Fruit fly (Drosophila melanogaster) whole organism, prepupa: ENCODE data around the gene Rint1.

Experiments used
- Blimp-1 ChIP-seq: fragments of 200-800 bp; sonication (Bioruptor generic); optimal IDR thresholded peaks from 3 replicates; lab custom pipeline; 2017; ENCODE audit warnings: missing biosample characterization, missing genetic modification characterization, mild to moderate bottlenecking, moderate library complexity, missing genetic modification reagents
- CG10631 ChIP-seq: fragments of 200-800 bp; sonication (Bioruptor generic); optimal IDR thresholded peaks from 2 replicates; lab custom pipeline; 2016; ENCODE audit warnings: missing biosample characterization, missing genetic modification characterization
- CG10669 ChIP-seq: fragments of 200-800 bp; sonication (Bioruptor generic); optimal IDR thresholded peaks from 3 replicates; lab custom pipeline; 2018; ENCODE audit warnings: missing biosample characterization, mild to moderate bottlenecking, missing genetic modification characterization, moderate library complexity
- CG11294 ChIP-seq: fragments of 200-800 bp; sonication (Bioruptor generic); IDR thresholded peaks from 2 replicates; pipeline ENCODE4 v1.3.6; 2022; ENCODE audit warnings: missing biosample characterization, missing genetic modification characterization
- CG11762 ChIP-seq: fragments of 200-800 bp; sonication (Bioruptor generic); optimal IDR thresholded peaks from 3 replicates; lab custom pipeline; 2016; ENCODE audit warnings: missing biosample characterization, missing genetic modification characterization; ENCODE audit not compliant: insufficient read depth
- CG11902 ChIP-seq: fragments of 200-800 bp; sonication (Bioruptor generic); optimal IDR thresholded peaks from 3 replicates; lab custom pipeline; 2016; ENCODE audit warnings: missing biosample characterization, missing genetic modification characterization
- CG15336 ChIP-seq: fragments of 200-800 bp; sonication (Bioruptor generic); IDR thresholded peaks from 2 replicates; pipeline ENCODE4 v1.3.6; 2022; ENCODE audit warnings: missing biosample characterization, missing genetic modification characterization
- CG1621 ChIP-seq: fragments of 200-800 bp; sonication (Bioruptor generic); optimal IDR thresholded peaks from 3 replicates; lab custom pipeline; 2018; ENCODE audit warnings: missing biosample characterization, mild to moderate bottlenecking, missing genetic modification characterization
- CG16779 ChIP-seq: fragments of 200-800 bp; sonication (Bioruptor generic); optimal IDR thresholded peaks from 3 replicates; lab custom pipeline; 2017; ENCODE audit warnings: missing biosample characterization, mild to moderate bottlenecking, missing genetic modification characterization
- CG3032 ChIP-seq: fragments of 200-800 bp; optimal IDR thresholded peaks from 2 replicates; lab custom pipeline; 2019; ENCODE audit warnings: missing biosample characterization, mild to moderate bottlenecking, missing genetic modification characterization, moderate library complexity
- CG31627 ChIP-seq: fragments of 200-800 bp; sonication (Bioruptor generic); optimal IDR thresholded peaks from 3 replicates; lab custom pipeline; 2016; ENCODE audit warnings: missing biosample characterization, missing genetic modification characterization
- CG34406 ChIP-seq: fragments of 200-800 bp; sonication (Bioruptor generic); optimal IDR thresholded peaks from 3 replicates; lab custom pipeline; 2016; ENCODE audit warnings: missing biosample characterization, missing genetic modification characterization
- CG3919 ChIP-seq: fragments of 200-800 bp; sonication (Bioruptor generic); optimal IDR thresholded peaks from 3 replicates; lab custom pipeline; 2016; ENCODE audit warnings: missing biosample characterization, missing genetic modification characterization
- CG4318 ChIP-seq: fragments of 200-800 bp; sonication (Bioruptor generic); optimal IDR thresholded peaks from 3 replicates; lab custom pipeline; 2017; ENCODE audit warnings: missing biosample characterization, mild to moderate bottlenecking, missing genetic modification characterization
- CG6163 ChIP-seq: fragments of 200-800 bp; sonication (Bioruptor generic); IDR thresholded peaks from 3 replicates; pipeline ENCODE4 v1.3.6; 2022; ENCODE audit warnings: missing biosample characterization, missing genetic modification characterization
- CG6792 ChIP-seq: fragments of 200-800 bp; sonication (Bioruptor generic); optimal IDR thresholded peaks from 3 replicates; lab custom pipeline; 2016; ENCODE audit warnings: missing biosample characterization, missing genetic modification characterization
- CG6808 ChIP-seq: fragments of 200-800 bp; sonication (Bioruptor generic); optimal IDR thresholded peaks from 3 replicates; lab custom pipeline; 2017; ENCODE audit warnings: missing biosample characterization, missing genetic modification characterization, mild to moderate bottlenecking, moderate library complexity, missing genetic modification reagents
- CG6854 ChIP-seq: fragments of 200-800 bp; sonication (Bioruptor generic); optimal IDR thresholded peaks from 2 replicates; lab custom pipeline; 2017; ENCODE audit warnings: missing biosample characterization, mild to moderate bottlenecking, missing genetic modification characterization
- CG7368 ChIP-seq: fragments of 200-800 bp; sonication (Bioruptor generic); optimal IDR thresholded peaks from 3 replicates; lab custom pipeline; 2016; ENCODE audit warnings: missing biosample characterization, missing genetic modification characterization
- CG8119 ChIP-seq: fragments of 200-800 bp; sonication (Bioruptor generic); IDR thresholded peaks from 3 replicates; pipeline ENCODE4 v1.3.6; 2022; ENCODE audit warnings: missing biosample characterization, missing genetic modification characterization
- CG8319 ChIP-seq: fragments of 200-800 bp; sonication (Bioruptor generic); optimal IDR thresholded peaks from 3 replicates; lab custom pipeline; 2016; ENCODE audit warnings: missing biosample characterization, missing genetic modification characterization
- CG8632 ChIP-seq: fragments of 200-800 bp; sonication (Bioruptor generic); optimal IDR thresholded peaks from 3 replicates; lab custom pipeline; 2016; ENCODE audit warnings: missing biosample characterization, missing genetic modification characterization
- CG9139 ChIP-seq: fragments of 200-800 bp; sonication (Bioruptor generic); optimal IDR thresholded peaks from 3 replicates; lab custom pipeline; 2017; ENCODE audit warnings: missing biosample characterization, mild to moderate bottlenecking, missing genetic modification characterization
- Eip75B ChIP-seq: fragments of 200-800 bp; sonication (Bioruptor generic); optimal IDR thresholded peaks from 3 replicates; lab custom pipeline; 2016; ENCODE audit warnings: missing biosample characterization, missing genetic modification characterization
- Eip78C ChIP-seq: fragments of 200-800 bp; sonication (Bioruptor generic); peaks from one replicate; lab custom pipeline; 2016; ENCODE audit warnings: missing biosample characterization, missing genetic modification characterization
- Ets21C ChIP-seq: fragments of 200-800 bp; sonication (Bioruptor generic); optimal IDR thresholded peaks from 3 replicates; lab custom pipeline; 2016; ENCODE audit warnings: missing biosample characterization, missing genetic modification characterization
- Ets96B ChIP-seq: fragments of 200-800 bp; optimal IDR thresholded peaks from 2 replicates; lab custom pipeline; 2019; ENCODE audit warnings: missing biosample characterization, mild to moderate bottlenecking, missing genetic modification characterization, moderate library complexity
- Hr38 ChIP-seq: sonication (Bioruptor generic); optimal IDR thresholded peaks from 2 replicates; lab custom pipeline; 2016; ENCODE audit warnings: missing biosample characterization, missing genetic modification characterization
- Hr39 ChIP-seq: fragments of 200-800 bp; sonication (Bioruptor generic); optimal IDR thresholded peaks from 2 replicates; lab custom pipeline; 2016; ENCODE audit warnings: missing biosample characterization, missing genetic modification characterization
- Hr4 ChIP-seq: fragments of 200-800 bp; sonication (Bioruptor generic); optimal IDR thresholded peaks from 3 replicates; lab custom pipeline; 2016; ENCODE audit warnings: missing biosample characterization, missing genetic modification characterization
- Lpt ChIP-seq: fragments of 200-800 bp; sonication (Bioruptor generic); optimal IDR thresholded peaks from 3 replicates; lab custom pipeline; 2016; ENCODE audit warnings: missing biosample characterization, missing genetic modification characterization
- OdsH ChIP-seq: fragments of 200-800 bp; sonication (Bioruptor generic); optimal IDR thresholded peaks from 3 replicates; lab custom pipeline; 2016; ENCODE audit warnings: missing biosample characterization, missing genetic modification characterization
- Smox ChIP-seq: fragments of 200-800 bp; sonication (Bioruptor generic); optimal IDR thresholded peaks from 3 replicates; lab custom pipeline; 2016; ENCODE audit warnings: missing biosample characterization, missing genetic modification characterization
- Sox102F ChIP-seq: fragments of 200-800 bp; sonication (Bioruptor generic); optimal IDR thresholded peaks from 2 replicates; lab custom pipeline; 2016; ENCODE audit warnings: missing biosample characterization, mild to moderate bottlenecking, missing genetic modification characterization
- Sox14 ChIP-seq: fragments of 200-800 bp; sonication (Bioruptor generic); optimal IDR thresholded peaks from 3 replicates; lab custom pipeline; 2016; ENCODE audit warnings: missing biosample characterization, missing genetic modification characterization
- achi ChIP-seq: fragments of 200-800 bp; sonication (Bioruptor generic); optimal IDR thresholded peaks from 3 replicates; lab custom pipeline; 2016; ENCODE audit warnings: missing biosample characterization, missing genetic modification characterization
- acj6 ChIP-seq: fragments of 200-800 bp; sonication (Bioruptor generic); optimal IDR thresholded peaks from 3 replicates; lab custom pipeline; 2016; ENCODE audit warnings: missing biosample characterization, missing genetic modification characterization
- cyc ChIP-seq: fragments of 200-800 bp; sonication (Bioruptor generic); optimal IDR thresholded peaks from 3 replicates; lab custom pipeline; 2016; ENCODE audit warnings: missing biosample characterization, missing genetic modification characterization
- dac ChIP-seq: fragments of 200-800 bp; sonication (Bioruptor generic); optimal IDR thresholded peaks from 2 replicates; lab custom pipeline; 2017; ENCODE audit warnings: missing biosample characterization, mild to moderate bottlenecking, missing genetic modification characterization
- dsx ChIP-seq: fragments of 200-800 bp; optimal IDR thresholded peaks from 3 replicates; lab custom pipeline; 2019; ENCODE audit warnings: missing biosample characterization, mild to moderate bottlenecking, missing genetic modification characterization, moderate library complexity; ENCODE audit not compliant: poor library complexity, severe bottlenecking
- eg ChIP-seq: fragments of 200-800 bp; sonication (Bioruptor generic); IDR thresholded peaks from 3 replicates; pipeline ENCODE4 v1.3.6; 2022; ENCODE audit warnings: missing biosample characterization, missing genetic modification characterization
- esn ChIP-seq: fragments of 200-800 bp; sonication (Bioruptor generic); optimal IDR thresholded peaks from 2 replicates; lab custom pipeline; 2016; ENCODE audit warnings: missing biosample characterization, mild to moderate bottlenecking, missing genetic modification characterization, moderate library complexity
- fd59A ChIP-seq: fragments of 200-800 bp; sonication (Bioruptor generic); optimal IDR thresholded peaks from 2 replicates; lab custom pipeline; 2017; ENCODE audit warnings: missing biosample characterization, mild to moderate bottlenecking, missing genetic modification characterization, missing genetic modification reagents
- fkh ChIP-seq: fragments of 200-800 bp; sonication (Bioruptor generic); optimal IDR thresholded peaks from 3 replicates; lab custom pipeline; 2017; ENCODE audit warnings: missing biosample characterization, mild to moderate bottlenecking, missing genetic modification characterization, moderate library complexity
- lz ChIP-seq: fragments of 200-800 bp; sonication (Bioruptor generic); optimal IDR thresholded peaks from 3 replicates; lab custom pipeline; 2016; ENCODE audit warnings: missing biosample characterization, missing genetic modification characterization
- net ChIP-seq: fragments of 200-800 bp; sonication (Bioruptor generic); optimal IDR thresholded peaks from 3 replicates; lab custom pipeline; 2016; ENCODE audit warnings: missing biosample characterization, missing genetic modification characterization
- salr ChIP-seq, 2 experiments: fragments of 200-800 bp; sonication (Bioruptor generic); optimal IDR thresholded peaks; 3 replicates each; lab custom pipeline; 2016 to 2018; ENCODE audit warnings: missing biosample characterization in 2 of 2, missing genetic modification characterization in 2 of 2, mild to moderate bottlenecking in 1 of 2
- spab ChIP-seq: fragments of 200-800 bp; sonication (Bioruptor generic); optimal IDR thresholded peaks from 2 replicates; lab custom pipeline; 2017; ENCODE audit warnings: missing biosample characterization, mild to moderate bottlenecking, missing genetic modification characterization, missing genetic modification reagents
- ss ChIP-seq, 2 experiments: fragments of 200-800 bp; sonication (Bioruptor generic); optimal IDR thresholded peaks; 2 replicates in 1 of 2; 3 replicates in 1 of 2; lab custom pipeline; 2017 to 2018; ENCODE audit warnings: mild to moderate bottlenecking in 2 of 2, missing biosample characterization in 2 of 2, missing genetic modification characterization in 2 of 2, moderate library complexity in 1 of 2
- svp ChIP-seq: fragments of 200-800 bp; sonication (Bioruptor generic); peaks from one replicate; lab custom pipeline; 2016; ENCODE audit warnings: missing biosample characterization, missing genetic modification characterization
- topi ChIP-seq: fragments of 200-800 bp; sonication (Bioruptor generic); optimal IDR thresholded peaks from 3 replicates; lab custom pipeline; 2016; ENCODE audit warnings: missing biosample characterization, missing genetic modification characterization
- vri ChIP-seq: fragments of 200-800 bp; sonication (Bioruptor generic); optimal IDR thresholded peaks from 3 replicates; lab custom pipeline; 2016; ENCODE audit warnings: missing biosample characterization, mild to moderate bottlenecking, missing genetic modification characterization

Gene Rint1

DNA sequence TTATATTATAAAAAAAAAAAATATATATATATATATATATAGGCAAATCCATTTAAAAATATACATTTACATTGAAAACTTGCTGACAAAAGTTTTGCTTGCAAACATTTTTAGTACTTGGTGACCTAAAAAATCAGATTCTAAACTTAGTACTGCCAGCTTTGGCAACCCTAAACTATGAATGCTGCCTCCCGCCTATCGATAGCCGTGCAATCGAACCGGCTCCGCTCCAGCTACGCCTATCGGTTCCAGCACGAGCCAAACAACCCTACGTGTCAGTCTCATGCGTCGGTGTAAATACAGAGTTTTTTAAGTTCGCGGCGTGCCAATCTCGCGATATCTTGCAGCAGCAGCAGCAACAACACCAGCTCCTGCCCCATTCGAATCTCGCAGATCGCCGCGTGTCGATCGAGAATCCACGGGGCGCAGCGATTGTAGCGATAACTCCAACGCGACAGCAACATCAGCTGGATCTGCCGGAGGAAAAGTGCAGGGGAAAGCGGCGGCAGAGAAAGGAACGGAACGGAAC lies 37.0 kb downstream of the Rint1 start, which contains the start of gene Sec63:
Gene Sec63 (plus strand): TSS at position 238 of the 529 bp plus-strand sequence.
- TF ChIP-seq Ets96B, result no peak
- peak; percentile 52 for TF ChIP-seq acj6 (GFP tag; lab: Kevin White, UChicago)
- TF ChIP-seq cyc, result no peak
- no peak for TF ChIP-seq ss (GFP tag; optimal IDR thresholded peaks at IDR 0.05; lab: Kevin White, UChicago)
- no peak for TF ChIP-seq dsx (GFP tag; lab: Kevin White, UChicago)
- no peak for TF ChIP-seq CG11294 (GFP tag; lab: Robert Waterston, UW)
- peak; percentile 34 for TF ChIP-seq CG31627 (GFP tag; lab: Kevin White, UChicago)
- TF ChIP-seq CG6792, result peak; percentile 4
- TF ChIP-seq CG16779, result no peak
- peak; percentile 17 for TF ChIP-seq CG6808 (GFP tag; lab: Kevin White, UChicago)
- TF ChIP-seq CG7368 (GFP tag; lab: Kevin White, UChicago), result no peak
- no peak for TF ChIP-seq Ets21C (GFP tag; lab: Kevin White, UChicago)
- TF ChIP-seq CG15336 (GFP tag; lab: Robert Waterston, UW), result peak; percentile 57
- TF ChIP-seq CG11762 (GFP tag; lab: Kevin White, UChicago), result no peak
- TF ChIP-seq CG4318 (GFP tag; lab: Kevin White, UChicago), result no peak
- TF ChIP-seq CG1621 (tag; lab: Kevin White, UChicago), result peak; percentile 49
- peak; percentile 51; the same call in 2 of the 3 replicates for TF ChIP-seq eg
- TF ChIP-seq spab, result no peak
- TF ChIP-seq CG11902, result peak; percentile 2
- TF ChIP-seq fkh (GFP tag; lab: Kevin White, UChicago), result peak; percentile 26
- peak; percentile 56; the same call in 2 of the 3 replicates for TF ChIP-seq CG6163 (GFP tag; lab: Robert Waterston, UW)
- no peak for TF ChIP-seq CG10669
- peak; percentile 50 for TF ChIP-seq OdsH (GFP tag; lab: Kevin White, UChicago)
- TF ChIP-seq Hr38 (GFP tag; lab: Kevin White, UChicago), result no peak
- TF ChIP-seq CG8319, result peak; percentile 96
- peak; percentile 49 for TF ChIP-seq achi (GFP tag; lab: Kevin White, UChicago)
- peak; percentile 38 for TF ChIP-seq CG3032 (tag; lab: Kevin White, UChicago)
- TF ChIP-seq Blimp-1, result no peak
- TF ChIP-seq CG34406 (GFP tag; lab: Kevin White, UChicago), result peak; percentile 38
- TF ChIP-seq Smox (GFP tag; lab: Kevin White, UChicago), result no peak
- TF ChIP-seq Sox14, result peak; percentile 20
- peak; percentile 34 for TF ChIP-seq Eip78C
- TF ChIP-seq Hr4 (GFP tag; lab: Kevin White, UChicago), result no peak
- TF ChIP-seq topi (GFP tag; lab: Kevin White, UChicago), result no peak
- no peak for TF ChIP-seq CG6854 (GFP tag; lab: Kevin White, UChicago)
- no peak; the same call in 2 of the 3 replicates for TF ChIP-seq CG8119
- peak; percentile 56 for TF ChIP-seq CG8632 (GFP tag; lab: Kevin White, UChicago)
- TF ChIP-seq dac (GFP tag; lab: Kevin White, UChicago), result no peak
- TF ChIP-seq Sox102F, result no peak
- peak; percentile 38 for TF ChIP-seq CG10631
- no peak for TF ChIP-seq Lpt (GFP tag; lab: Kevin White, UChicago)
- TF ChIP-seq CG9139 (GFP tag; lab: Kevin White, UChicago), result no peak
- peak; percentile 16 for TF ChIP-seq esn (GFP tag; lab: Kevin White, UChicago)
- TF ChIP-seq svp (GFP tag; lab: Kevin White, UChicago), result no peak
- no peak for TF ChIP-seq Eip75B (GFP tag; lab: Kevin White, UChicago)
- no peak for TF ChIP-seq salr (GFP tag; optimal IDR thresholded peaks at IDR 0.05; lab: Kevin White, UChicago)
- TF ChIP-seq Hr39 (GFP tag; lab: Kevin White, UChicago), result peak; percentile 39
- TF ChIP-seq net (GFP tag; lab: Kevin White, UChicago), result no peak
- TF ChIP-seq lz (GFP tag; lab: Kevin White, UChicago), result no peak
- peak; percentile 17 for TF ChIP-seq CG3919 (GFP tag; lab: Kevin White, UChicago)
- TF ChIP-seq vri (GFP tag; lab: Kevin White, UChicago), result peak; percentile 24
- TF ChIP-seq fd59A, result no peak
